Worm (Caenorhabditis elegans) whole organism, young adult: ENCODE data around the gene exp-2.

Experiments used
- C06A6.2 ChIP-seq: fragments of 200-800 bp; sonication (Bioruptor generic); conservative IDR thresholded peaks from 2 replicates; pipeline ENCODE4 v1.3.6; 2022; ENCODE audit warnings: missing genetic modification characterization, missing compliant biosample characterization
- D2030.7 ChIP-seq: fragments of 200-800 bp; sonication (Bioruptor generic); IDR thresholded peaks from 2 replicates; pipeline ENCODE4 v1.3.6; 2022; ENCODE audit warnings: missing genetic modification reagents, missing genetic modification characterization, missing compliant biosample characterization
- F10E7.11 ChIP-seq: sonication (generic microtip); optimal IDR thresholded peaks from 2 replicates; lab custom pipeline; 2017; ENCODE audit warnings: mild to moderate bottlenecking, missing genetic modification characterization, moderate library complexity, missing compliant biosample characterization
- F22D6.2 ChIP-seq: sonication (generic microtip); optimal IDR thresholded peaks from 2 replicates; lab custom pipeline; 2016; ENCODE audit warnings: mild to moderate bottlenecking, missing genetic modification characterization, missing compliant biosample characterization
- F23B12.7 ChIP-seq: sonication (generic microtip); optimal IDR thresholded peaks from 2 replicates; lab custom pipeline; 2017; ENCODE audit warnings: missing genetic modification characterization, mild to moderate bottlenecking, missing compliant biosample characterization, antibody characterized with exemption, moderate library complexity; ENCODE audit not compliant: insufficient read depth
- F33H1.4 ChIP-seq: fragments of 200-800 bp; sonication (Bioruptor generic); IDR thresholded peaks from 2 replicates; pipeline ENCODE4 v1.3.6; 2022; ENCODE audit warnings: missing genetic modification reagents, missing genetic modification characterization, missing compliant biosample characterization
- F39B2.1 ChIP-seq: fragments of 200-800 bp; sonication (Bioruptor generic); IDR thresholded peaks from 2 replicates; pipeline ENCODE4 v1.3.6; 2022; ENCODE audit warnings: missing genetic modification reagents, missing genetic modification characterization, missing compliant biosample characterization
- F55B11.4 ChIP-seq: sonication (generic microtip); optimal IDR thresholded peaks from 2 replicates; lab custom pipeline; 2016; ENCODE audit warnings: missing compliant biosample characterization, missing genetic modification characterization, borderline replicate concordance; ENCODE audit not compliant: insufficient read depth
- T26A5.8 ChIP-seq: sonication (generic microtip); optimal IDR thresholded peaks from 2 replicates; lab custom pipeline; 2016; ENCODE audit warnings: missing genetic modification characterization, missing compliant biosample characterization
- ZK185.1 ChIP-seq: sonication (generic microtip); optimal IDR thresholded peaks from 2 replicates; lab custom pipeline; 2016; ENCODE audit warnings: mild to moderate bottlenecking, missing genetic modification characterization, missing compliant biosample characterization; ENCODE audit not compliant: poor library complexity, severe bottlenecking
- aptf-2 ChIP-seq: fragments of 200-800 bp; sonication (Bioruptor generic); conservative IDR thresholded peaks from 2 replicates; pipeline ENCODE4 v1.3.6; 2022; ENCODE audit warnings: missing genetic modification reagents, missing genetic modification characterization, missing compliant biosample characterization
- attf-3 ChIP-seq: fragments of 200-800 bp; sonication (Bioruptor generic); conservative IDR thresholded peaks from 2 replicates; pipeline ENCODE4 v1.3.6; 2022; ENCODE audit warnings: missing genetic modification reagents, missing genetic modification characterization, missing compliant biosample characterization
- ccch-3 ChIP-seq: fragments of 200-800 bp; sonication (Bioruptor generic); optimal IDR thresholded peaks from 2 replicates; lab custom pipeline; 2018; ENCODE audit warnings: mild to moderate bottlenecking, missing genetic modification characterization, missing compliant biosample characterization
- die-1 ChIP-seq: sonication (generic microtip); optimal IDR thresholded peaks from 2 replicates; lab custom pipeline; 2016; ENCODE audit warnings: missing genotype, mild to moderate bottlenecking, missing genetic modification characterization, missing compliant biosample characterization
- dpl-1 ChIP-seq: fragments of 150-350 bp; optimal IDR thresholded peaks from 2 replicates; lab custom pipeline; 2014; ENCODE audit warnings: missing biosample characterization, missing genetic modification reagents, missing genetic modification characterization
- egl-44 ChIP-seq: fragments of 200-800 bp; sonication (Bioruptor generic); IDR thresholded peaks from 2 replicates; pipeline ENCODE4 v1.3.6; 2022; ENCODE audit warnings: missing genetic modification reagents, missing genetic modification characterization, missing compliant biosample characterization
- hmg-1.2 ChIP-seq: fragments of 200-800 bp; sonication (Bioruptor generic); IDR thresholded peaks from 2 replicates; pipeline ENCODE4 v1.3.6; 2022; ENCODE audit warnings: missing genetic modification reagents, missing genetic modification characterization, missing compliant biosample characterization
- lsy-27 ChIP-seq: sonication (generic microtip); optimal IDR thresholded peaks from 2 replicates; lab custom pipeline; 2017; ENCODE audit warnings: missing genetic modification characterization, mild to moderate bottlenecking, missing compliant biosample characterization, antibody characterized with exemption, missing genotype, borderline replicate concordance; ENCODE audit not compliant: insufficient read depth
- madf-10 ChIP-seq: sonication (generic microtip); optimal IDR thresholded peaks from 2 replicates; lab custom pipeline; 2016; ENCODE audit warnings: mild to moderate bottlenecking, missing genetic modification characterization, missing compliant biosample characterization
- madf-6 ChIP-seq: fragments of 200-800 bp; sonication (Bioruptor generic); IDR thresholded peaks from 2 replicates; pipeline ENCODE4 v1.3.6; 2022; ENCODE audit warnings: missing genetic modification reagents, missing genetic modification characterization, missing compliant biosample characterization
- madf-8 ChIP-seq: fragments of 200-800 bp; sonication (Bioruptor generic); conservative IDR thresholded peaks from 2 replicates; pipeline ENCODE4 v1.3.6; 2022; ENCODE audit warnings: missing genetic modification reagents, missing genetic modification characterization, missing compliant biosample characterization
- mxl-1 ChIP-seq: sonication (generic microtip); optimal IDR thresholded peaks from 2 replicates; lab custom pipeline; 2016; ENCODE audit warnings: missing genetic modification characterization, missing compliant biosample characterization
- nfya-1 ChIP-seq: sonication (generic microtip); optimal IDR thresholded peaks from 2 replicates; lab custom pipeline; 2017; ENCODE audit warnings: antibody characterized with exemption, missing compliant biosample characterization, missing genetic modification characterization, borderline replicate concordance; ENCODE audit not compliant: insufficient read depth
- nfyb-1 ChIP-seq: fragments of 200-800 bp; sonication (Bioruptor generic); IDR thresholded peaks from 2 replicates; pipeline ENCODE4 v1.3.6; 2022; ENCODE audit warnings: missing genetic modification reagents, missing genetic modification characterization, missing compliant biosample characterization
- pha-4 ChIP-seq: fragments of 150-350 bp; sonication (generic microtip); optimal IDR thresholded peaks from 2 replicates; lab custom pipeline; 2014; ENCODE audit warnings: missing biosample characterization, missing genetic modification reagents, missing genetic modification characterization
- rcor-1 ChIP-seq: fragments of 200-800 bp; sonication (Bioruptor generic); IDR thresholded peaks from 2 replicates; pipeline ENCODE4 v1.3.6; 2022; ENCODE audit warnings: missing genetic modification reagents, missing genetic modification characterization, missing compliant biosample characterization
- snpc-1.3 ChIP-seq: sonication (generic microtip); optimal IDR thresholded peaks from 2 replicates; lab custom pipeline; 2017; ENCODE audit warnings: missing genetic modification characterization, mild to moderate bottlenecking, missing compliant biosample characterization, antibody characterized with exemption, moderate library complexity, missing genotype, missing genetic modification reagents; ENCODE audit not compliant: insufficient read depth
- snpc-3.4 ChIP-seq: sonication (generic microtip); optimal IDR thresholded peaks from 2 replicates; lab custom pipeline; 2017; ENCODE audit warnings: missing genetic modification characterization, mild to moderate bottlenecking, missing compliant biosample characterization, antibody characterized with exemption, moderate library complexity, missing genotype, missing genetic modification reagents
- sptf-2 ChIP-seq: fragments of 200-800 bp; sonication (Bioruptor generic); optimal IDR thresholded peaks from 2 replicates; lab custom pipeline; 2018; ENCODE audit warnings: mild to moderate bottlenecking, missing genetic modification characterization, missing compliant biosample characterization
- tbp1 ChIP-seq: fragments of 200-800 bp; sonication (Bioruptor generic); optimal IDR thresholded peaks from 2 replicates; lab custom pipeline; 2018; ENCODE audit warnings: mild to moderate bottlenecking, missing genetic modification characterization, missing compliant biosample characterization
- tbx-9 ChIP-seq: sonication (generic microtip); optimal IDR thresholded peaks from 2 replicates; lab custom pipeline; 2016; ENCODE audit warnings: borderline replicate concordance, missing genetic modification characterization, inconsistent platforms, missing compliant biosample characterization
- unc-62 ChIP-seq: fragments of 150-350 bp; optimal IDR thresholded peaks from 2 replicates; lab custom pipeline; 2014; ENCODE audit warnings: missing biosample characterization, missing genetic modification reagents, missing genetic modification characterization
- xnd-1 ChIP-seq: sonication (generic microtip); optimal IDR thresholded peaks from 2 replicates; lab custom pipeline; 2016; ENCODE audit warnings: missing genotype, missing genetic modification reagents, missing genetic modification characterization, missing compliant biosample characterization
- zfh-2 ChIP-seq: fragments of 200-800 bp; sonication (Bioruptor generic); conservative IDR thresholded peaks from 2 replicates; pipeline ENCODE4 v1.3.6; 2022; ENCODE audit warnings: missing genetic modification reagents, missing genetic modification characterization, missing compliant biosample characterization
- ztf-18 ChIP-seq: sonication (generic microtip); optimal IDR thresholded peaks from 2 replicates; lab custom pipeline; 2016; ENCODE audit warnings: missing genotype, mild to moderate bottlenecking, missing genetic modification characterization, missing compliant biosample characterization

Gene exp-2

ce11 chrV:6112823-6113222, 18.4 kb upstream of the exp-2 start, which contains the start of gene F17A9.5:
Gene F17A9.5, minus strand, starts transcription at chrV:6112997.
- TF ChIP-seq rcor-1 (GFP tag; lab: Robert Waterston, UW): no peak
- TF ChIP-seq F10E7.11 (tag; lab: Kevin White, UChicago): no peak
- TF ChIP-seq F55B11.4: no peak
- TF ChIP-seq tbx-9 (tag; lab: Kevin White, UChicago): no peak
- TF ChIP-seq hmg-1.2 (GFP tag; lab: Robert Waterston, UW): no peak
- no peak for TF ChIP-seq mxl-1 (tag; lab: Kevin White, UChicago)
- no peak for TF ChIP-seq T26A5.8 (tag; lab: Kevin White, UChicago)
- TF ChIP-seq ccch-3 (GFP tag; lab: Kevin White, UChicago): no peak
- no peak for TF ChIP-seq die-1
- TF ChIP-seq attf-3: no peak
- no peak for TF ChIP-seq egl-44 (GFP tag; lab: Robert Waterston, UW)
- TF ChIP-seq ZK185.1 (tag; lab: Kevin White, UChicago): no peak
- TF ChIP-seq unc-62 (GFP tag; lab: Kevin White, UChicago): no peak
- TF ChIP-seq tbp1 (GFP tag; lab: Kevin White, UChicago): no peak
- no peak for TF ChIP-seq sptf-2 (GFP tag; lab: Kevin White, UChicago)
- TF ChIP-seq nfya-1: no peak
- TF ChIP-seq zfh-2: no peak
- no peak for TF ChIP-seq F39B2.1

- no peak for TF ChIP-seq hmg-1.2 (GFP tag; lab: Robert Waterston, UW)
- TF ChIP-seq snpc-3.4 (tag; lab: Kevin White, UChicago): no peak
- TF ChIP-seq ztf-18 (tag; lab: Kevin White, UChicago): no peak
- no peak for TF ChIP-seq nfyb-1 (GFP tag; lab: Robert Waterston, UW)
- no peak for TF ChIP-seq aptf-2
- TF ChIP-seq F23B12.7 (tag; lab: Kevin White, UChicago): no peak
Observed at ce11 chrV:6117013-6117412, 14.2 kb upstream of the exp-2 start.

ce11 chrV:6120156-6120879, 10.9 kb upstream of the exp-2 start, which contains the start of gene ceh-49:
Gene ceh-49, minus strand, starts transcription at chrV:6120206.
- TF ChIP-seq madf-6 (GFP tag; lab: Robert Waterston, UW) (peak; percentile 73), lsy-27 (tag; lab: Kevin White, UChicago) (no peak), xnd-1 (tag; lab: Kevin White, UChicago) (peak; percentile 28), snpc-1.3 (no peak), dpl-1 (no peak), C06A6.2 (GFP tag; lab: Robert Waterston, UW) (no peak), hmg-1.2 (GFP tag; lab: Robert Waterston, UW) (peak; percentile 23; the same call in 1 of the 2 replicates), F22D6.2 (tag; lab: Kevin White, UChicago) (no peak), madf-10 (no peak), D2030.7 (0 out of 2 replicates have a peak, but pooled peaks have one; percentile 44), F33H1.4 (0 out of 2 replicates have a peak, but pooled peaks have one; percentile 15), madf-8 (peak; percentile 67), pha-4 (tag; lab: Kevin White, UChicago) (no peak), nfyb-1 (GFP tag; lab: Robert Waterston, UW) (no peak)
